Worm (Caenorhabditis elegans) whole organism, young adult: ENCODE results near the gene lin-32.

ENCODE experiments used
- C06A6.2 ChIP-seq: fragments of 200-800 bp; sonication (Bioruptor generic); conservative IDR thresholded peaks from 2 replicates; pipeline ENCODE4 v1.3.6; 2022; ENCODE audit warnings: missing genetic modification characterization, missing compliant biosample characterization
- D2030.7 ChIP-seq: fragments of 200-800 bp; sonication (Bioruptor generic); IDR thresholded peaks from 2 replicates; pipeline ENCODE4 v1.3.6; 2022; ENCODE audit warnings: missing genetic modification reagents, missing genetic modification characterization, missing compliant biosample characterization
- F49E8.2 ChIP-seq: sonication (generic microtip); optimal IDR thresholded peaks from 3 replicates; lab custom pipeline; 2017; ENCODE audit warnings: missing genetic modification characterization, mild to moderate bottlenecking, missing compliant biosample characterization, antibody characterized with exemption, moderate library complexity; ENCODE audit not compliant: insufficient read depth
- F55B11.4 ChIP-seq: sonication (generic microtip); optimal IDR thresholded peaks from 2 replicates; lab custom pipeline; 2016; ENCODE audit warnings: missing compliant biosample characterization, missing genetic modification characterization, borderline replicate concordance; ENCODE audit not compliant: insufficient read depth
- K11D2.4 ChIP-seq: fragments of 200-800 bp; sonication (Bioruptor generic); IDR thresholded peaks from 2 replicates; pipeline ENCODE4 v1.3.6; 2022; ENCODE audit warnings: missing genetic modification reagents, missing genetic modification characterization, missing compliant biosample characterization
- Y53G8AR.9 ChIP-seq: fragments of 200-800 bp; sonication (Bioruptor generic); conservative IDR thresholded peaks from 2 replicates; pipeline ENCODE4 v1.3.6; 2022; ENCODE audit warnings: missing genetic modification reagents, missing genetic modification characterization, missing compliant biosample characterization
- atf-7 ChIP-seq: sonication (generic microtip); optimal IDR thresholded peaks from 2 replicates; lab custom pipeline; 2017; ENCODE audit warnings: mild to moderate bottlenecking, missing genetic modification characterization, missing compliant biosample characterization
- attf-3 ChIP-seq: fragments of 200-800 bp; sonication (Bioruptor generic); conservative IDR thresholded peaks from 2 replicates; pipeline ENCODE4 v1.3.6; 2022; ENCODE audit warnings: missing genetic modification reagents, missing genetic modification characterization, missing compliant biosample characterization
- bed-1 ChIP-seq: fragments of 200-800 bp; sonication (Bioruptor generic); IDR thresholded peaks from 2 replicates; pipeline ENCODE4 v1.3.6; 2022; ENCODE audit warnings: missing genetic modification reagents, missing genetic modification characterization, missing compliant biosample characterization
- cebp-1 ChIP-seq, 2 experiments: fragments of 200-800 bp in 1 of 2; sonication (Bioruptor generic) in 1 of 2; sonication (generic microtip) in 1 of 2; IDR thresholded peaks in 1 of 2; optimal IDR thresholded peaks in 1 of 2; 2 replicates each; pipeline versions ENCODE4 v1.3.6 to Lab custom; 2017 to 2022; ENCODE audit warnings: missing compliant biosample characterization in 2 of 2, missing genetic modification characterization in 2 of 2, mild to moderate bottlenecking in 1 of 2, missing genetic modification reagents in 1 of 2, moderate library complexity in 1 of 2
- cebp-2 ChIP-seq: fragments of 200-800 bp; sonication (Bioruptor generic); IDR thresholded peaks from 2 replicates; pipeline ENCODE4 v1.3.6; 2022; ENCODE audit warnings: missing genetic modification characterization, missing compliant biosample characterization
- ceh-40 ChIP-seq: fragments of 200-800 bp; sonication (Bioruptor generic); IDR thresholded peaks from 2 replicates; pipeline ENCODE4 v1.3.6; 2022; ENCODE audit warnings: missing genetic modification characterization, missing compliant biosample characterization
- ceh-58 ChIP-seq: fragments of 200-800 bp; sonication (Bioruptor generic); IDR thresholded peaks from 2 replicates; pipeline ENCODE4 v1.3.6; 2022; ENCODE audit warnings: missing genetic modification characterization, missing compliant biosample characterization
- ceh-91 ChIP-seq: fragments of 200-800 bp; sonication (Bioruptor generic); IDR thresholded peaks from 2 replicates; pipeline ENCODE4 v1.3.6; 2022; ENCODE audit warnings: missing genetic modification reagents, missing genetic modification characterization, missing compliant biosample characterization
- dpl-1 ChIP-seq: fragments of 150-350 bp; optimal IDR thresholded peaks from 2 replicates; lab custom pipeline; 2014; ENCODE audit warnings: missing biosample characterization, missing genetic modification reagents, missing genetic modification characterization
- egl-44 ChIP-seq: fragments of 200-800 bp; sonication (Bioruptor generic); IDR thresholded peaks from 2 replicates; pipeline ENCODE4 v1.3.6; 2022; ENCODE audit warnings: missing genetic modification reagents, missing genetic modification characterization, missing compliant biosample characterization
- egrh-3 ChIP-seq: fragments of 200-800 bp; sonication (Bioruptor generic); IDR thresholded peaks from 2 replicates; pipeline ENCODE4 v1.3.6; 2022; ENCODE audit warnings: missing genetic modification reagents, missing genetic modification characterization, missing compliant biosample characterization
- fkh-3 ChIP-seq: sonication (generic microtip); optimal IDR thresholded peaks from 2 replicates; lab custom pipeline; 2016; ENCODE audit warnings: mild to moderate bottlenecking, missing genetic modification characterization, missing compliant biosample characterization
- hlh-26 ChIP-seq: fragments of 200-800 bp; sonication (Bioruptor generic); conservative IDR thresholded peaks from 2 replicates; pipeline ENCODE4 v1.3.6; 2022; ENCODE audit warnings: missing genetic modification reagents, missing genetic modification characterization, missing compliant biosample characterization
- lin-26 ChIP-seq: fragments of 200-800 bp; sonication (Bioruptor generic); IDR thresholded peaks from 2 replicates; pipeline ENCODE4 v1.3.6; 2022; ENCODE audit warnings: missing genetic modification reagents, missing genetic modification characterization, missing compliant biosample characterization
- lin-54 ChIP-seq: fragments of 200-800 bp; sonication (Bioruptor generic); optimal IDR thresholded peaks from 2 replicates; lab custom pipeline; 2018; ENCODE audit warnings: mild to moderate bottlenecking, missing genetic modification characterization, missing compliant biosample characterization
- lsl-1 ChIP-seq: fragments of 200-800 bp; sonication (Bioruptor generic); optimal IDR thresholded peaks from 2 replicates; lab custom pipeline; 2018; ENCODE audit warnings: mild to moderate bottlenecking, missing genetic modification characterization, moderate library complexity, missing compliant biosample characterization
- madf-10 ChIP-seq: sonication (generic microtip); optimal IDR thresholded peaks from 2 replicates; lab custom pipeline; 2016; ENCODE audit warnings: mild to moderate bottlenecking, missing genetic modification characterization, missing compliant biosample characterization
- madf-6 ChIP-seq: fragments of 200-800 bp; sonication (Bioruptor generic); IDR thresholded peaks from 2 replicates; pipeline ENCODE4 v1.3.6; 2022; ENCODE audit warnings: missing genetic modification reagents, missing genetic modification characterization, missing compliant biosample characterization
- madf-8 ChIP-seq: fragments of 200-800 bp; sonication (Bioruptor generic); conservative IDR thresholded peaks from 2 replicates; pipeline ENCODE4 v1.3.6; 2022; ENCODE audit warnings: missing genetic modification reagents, missing genetic modification characterization, missing compliant biosample characterization
- mxl-1 ChIP-seq: sonication (generic microtip); optimal IDR thresholded peaks from 2 replicates; lab custom pipeline; 2016; ENCODE audit warnings: missing genetic modification characterization, missing compliant biosample characterization
- nfya-2 ChIP-seq: fragments of 200-800 bp; sonication (Bioruptor generic); IDR thresholded peaks from 2 replicates; pipeline ENCODE4 v1.3.6; 2022; ENCODE audit warnings: missing genetic modification reagents, missing genetic modification characterization, missing compliant biosample characterization
- nfyb-1 ChIP-seq: fragments of 200-800 bp; sonication (Bioruptor generic); IDR thresholded peaks from 2 replicates; pipeline ENCODE4 v1.3.6; 2022; ENCODE audit warnings: missing genetic modification reagents, missing genetic modification characterization, missing compliant biosample characterization
- nhr-120 ChIP-seq: fragments of 200-800 bp; sonication (Bioruptor generic); IDR thresholded peaks from 2 replicates; pipeline ENCODE4 v1.3.6; 2022; ENCODE audit warnings: missing genetic modification characterization, missing compliant biosample characterization
- nhr-80 ChIP-seq: sonication (generic microtip); optimal IDR thresholded peaks from 2 replicates; lab custom pipeline; 2016; ENCODE audit warnings: missing genetic modification characterization, missing compliant biosample characterization
- nhr-90 ChIP-seq: sonication (generic microtip); optimal IDR thresholded peaks from 2 replicates; lab custom pipeline; 2016; ENCODE audit warnings: missing genotype, mild to moderate bottlenecking, missing genetic modification characterization, missing compliant biosample characterization
- rcor-1 ChIP-seq: fragments of 200-800 bp; sonication (Bioruptor generic); IDR thresholded peaks from 2 replicates; pipeline ENCODE4 v1.3.6; 2022; ENCODE audit warnings: missing genetic modification reagents, missing genetic modification characterization, missing compliant biosample characterization
- sdz-38 ChIP-seq: sonication (generic microtip); optimal IDR thresholded peaks from 2 replicates; lab custom pipeline; 2016; ENCODE audit warnings: missing genotype, missing genetic modification characterization, missing compliant biosample characterization
- snpc-1.3 ChIP-seq: sonication (generic microtip); optimal IDR thresholded peaks from 2 replicates; lab custom pipeline; 2017; ENCODE audit warnings: missing genetic modification characterization, mild to moderate bottlenecking, missing compliant biosample characterization, antibody characterized with exemption, moderate library complexity, missing genotype, missing genetic modification reagents; ENCODE audit not compliant: insufficient read depth
- snpc-4 ChIP-seq, 5 experiments: fragments of 150-350 bp in 1 of 5; sonication (generic microtip) in 4 of 5; optimal IDR thresholded peaks; 2 replicates each; lab custom pipeline; 2014 to 2018; ENCODE audit warnings: missing genetic modification characterization in 5 of 5, missing biosample characterization in 3 of 5, antibody characterized with exemption in 2 of 5, mild to moderate bottlenecking in 2 of 5, missing compliant biosample characterization in 2 of 5, missing genotype in 2 of 5, moderate library complexity in 2 of 5, missing genetic modification reagents in 1 of 5
- somi-1 ChIP-seq: fragments of 200-800 bp; sonication (Bioruptor generic); optimal IDR thresholded peaks from 2 replicates; lab custom pipeline; 2018; ENCODE audit warnings: mild to moderate bottlenecking, missing genetic modification characterization, missing compliant biosample characterization
- sptf-2 ChIP-seq: fragments of 200-800 bp; sonication (Bioruptor generic); optimal IDR thresholded peaks from 2 replicates; lab custom pipeline; 2018; ENCODE audit warnings: mild to moderate bottlenecking, missing genetic modification characterization, missing compliant biosample characterization
- tbp1 ChIP-seq: fragments of 200-800 bp; sonication (Bioruptor generic); optimal IDR thresholded peaks from 2 replicates; lab custom pipeline; 2018; ENCODE audit warnings: mild to moderate bottlenecking, missing genetic modification characterization, missing compliant biosample characterization
- tlf-1 ChIP-seq: fragments of 200-800 bp; sonication (Bioruptor generic); optimal IDR thresholded peaks from 2 replicates; lab custom pipeline; 2018; ENCODE audit warnings: mild to moderate bottlenecking, missing genetic modification characterization, missing compliant biosample characterization
- unc-130 ChIP-seq: sonication (generic microtip); optimal IDR thresholded peaks from 2 replicates; lab custom pipeline; 2016; ENCODE audit warnings: missing genetic modification reagents, missing genetic modification characterization, missing compliant biosample characterization
- zfh-2 ChIP-seq: fragments of 200-800 bp; sonication (Bioruptor generic); conservative IDR thresholded peaks from 2 replicates; pipeline ENCODE4 v1.3.6; 2022; ENCODE audit warnings: missing genetic modification reagents, missing genetic modification characterization, missing compliant biosample characterization
- ztf-22 ChIP-seq: fragments of 200-800 bp; sonication (Bioruptor generic); optimal IDR thresholded peaks from 2 replicates; lab custom pipeline; 2018; ENCODE audit warnings: mild to moderate bottlenecking, missing genetic modification characterization, moderate library complexity, missing compliant biosample characterization
- ztf-25 ChIP-seq: fragments of 200-800 bp; sonication (Bioruptor generic); IDR thresholded peaks from 2 replicates; pipeline ENCODE4 v1.3.6; 2022; ENCODE audit warnings: missing genetic modification reagents, missing genetic modification characterization, missing compliant biosample characterization
- ztf-3 ChIP-seq: fragments of 200-800 bp; sonication (Bioruptor generic); optimal IDR thresholded peaks from 2 replicates; lab custom pipeline; 2018; ENCODE audit warnings: mild to moderate bottlenecking, missing genetic modification characterization, missing compliant biosample characterization

lin-32 gene

DNA sequence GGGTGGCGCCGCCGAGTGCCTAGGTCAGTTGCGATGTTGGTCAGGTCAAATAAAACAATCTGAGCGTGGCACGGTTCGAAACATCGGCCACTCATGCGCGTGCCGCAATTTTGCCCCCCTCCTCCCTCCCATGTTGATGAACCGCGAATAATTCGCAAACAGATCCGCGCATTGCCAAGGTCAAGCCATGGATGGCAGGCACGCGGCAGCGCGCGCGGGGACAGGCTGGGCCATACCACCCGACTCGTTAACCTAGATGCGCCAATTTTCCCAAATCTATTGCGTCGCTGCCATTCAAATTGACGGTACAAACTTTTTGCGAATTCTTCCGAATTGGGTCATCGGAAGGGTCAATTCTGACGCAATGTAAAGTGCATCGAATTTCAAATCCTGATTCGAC is 13.3 kb downstream of the lin-32 start (continued):
- TF ChIP-seq K11D2.4 (GFP tag; lab: Robert Waterston, UW) (no peak), ceh-91 (GFP tag; lab: Robert Waterston, UW) (no peak; the same call in 1 of the 2 replicates), fkh-3 (no peak), zfh-2 (GFP tag; lab: Robert Waterston, UW) (peak; percentile 81), bed-1 (no peak), egrh-3 (GFP tag; lab: Robert Waterston, UW) (peak; percentile 62; the same call in 1 of the 2 replicates), sdz-38 (tag; lab: Kevin White, UChicago) (no peak), F49E8.2 (tag; lab: Kevin White, UChicago) (no peak), tlf-1 (GFP tag; lab: Kevin White, UChicago) (no peak), Y53G8AR.9 (no peak), attf-3 (GFP tag; lab: Robert Waterston, UW) (no peak), nhr-90 (no peak), hlh-26 (GFP tag; lab: Robert Waterston, UW) (no peak), madf-10 (no peak), madf-6 (GFP tag; lab: Robert Waterston, UW) (0 out of 2 replicates have a peak, but pooled peaks have one; percentile 15), somi-1 (no peak)

DNA sequence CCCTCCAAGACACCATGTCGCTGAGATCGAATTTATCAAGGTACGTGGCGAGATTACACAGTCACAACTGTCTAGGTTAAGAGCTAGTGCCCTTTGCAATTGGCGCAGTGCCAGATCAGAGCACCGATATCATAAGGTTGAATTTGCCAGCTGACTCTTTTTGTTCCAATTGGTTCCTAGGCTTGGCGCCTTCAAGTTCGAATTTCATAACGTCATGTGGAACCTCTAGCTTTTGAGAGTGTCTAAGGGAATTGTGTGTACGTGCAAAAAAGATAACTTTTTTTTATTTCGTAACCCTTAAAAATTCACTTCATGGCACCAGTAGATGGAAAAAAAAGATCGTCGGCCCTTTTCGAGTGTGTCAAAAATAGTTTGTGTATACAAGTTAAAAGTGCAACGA is 13.7 kb downstream of the lin-32 start:
- TF ChIP-seq snpc-1.3 (no peak), lsl-1 (GFP tag; lab: Kevin White, UChicago) (no peak), cebp-1 (GFP tag; IDR thresholded peaks at IDR 0.05; lab: Robert Waterston, UW) (no peak), cebp-1 (tag; optimal IDR thresholded peaks at IDR 0.05; lab: Kevin White, UChicago) (peak; percentile 53), ztf-22 (GFP tag; lab: Kevin White, UChicago) (no peak)
- TF ChIP-seq, all 124 proteins: peak for 1

ce11 chrX:2215108-2215507 is 14.8 kb downstream of the lin-32 start:
- TF ChIP-seq snpc-4 (GFP tag; optimal IDR thresholded peaks at IDR 0.05; lab: Kevin White, UChicago) (no peak), snpc-4 (tag; optimal IDR thresholded peaks at IDR 0.05; lab: Kevin White, UChicago) (no peak), ztf-25 (GFP tag; lab: Robert Waterston, UW) (no peak), unc-130 (no peak), dpl-1 (GFP tag; lab: Kevin White, UChicago) (no peak), ceh-58 (GFP tag; lab: Robert Waterston, UW) (no peak), sptf-2 (GFP tag; lab: Kevin White, UChicago) (no peak), nhr-120 (GFP tag; lab: Robert Waterston, UW) (no peak), somi-1 (peak; percentile 40), ceh-40 (no peak), nfyb-1 (GFP tag; lab: Robert Waterston, UW) (peak; percentile 51; the same call in 1 of the 2 replicates), F55B11.4 (tag; lab: Kevin White, UChicago) (no peak), ztf-22 (GFP tag; lab: Kevin White, UChicago) (peak; percentile 60), nfya-2 (GFP tag; lab: Robert Waterston, UW) (no peak), K11D2.4 (GFP tag; lab: Robert Waterston, UW) (peak; percentile 52; the same call in 1 of the 2 replicates), lin-54 (GFP tag; lab: Kevin White, UChicago) (no peak), cebp-1 (GFP tag; IDR thresholded peaks at IDR 0.05; lab: Robert Waterston, UW) (no peak), cebp-1 (tag; optimal IDR thresholded peaks at IDR 0.05; lab: Kevin White, UChicago) (peak; percentile 75), Y53G8AR.9 (no peak), atf-7 (tag; lab: Kevin White, UChicago) (peak; percentile 62), mxl-1 (tag; lab: Kevin White, UChicago) (no peak), ztf-3 (no peak), lin-26 (GFP tag; lab: Robert Waterston, UW) (no peak), egl-44 (peak; percentile 57; the same call in 1 of the 2 replicates), madf-8 (no peak), tbp1 (peak; percentile 45), rcor-1 (0 out of 2 replicates have a peak, but pooled peaks have one; percentile 11), C06A6.2 (no peak; the same call in 1 of the 2 replicates), D2030.7 (no peak), nhr-80 (peak; percentile 96), cebp-2 (GFP tag; lab: Robert Waterston, UW) (no peak)
